Worm (Caenorhabditis elegans) whole organism, L3 larva: Measurements from ENCODE around the gene F01D5.3.

Experiments
- ceh-82 ChIP-seq: fragments of 150-350 bp; optimal IDR thresholded peaks from 2 replicates; lab custom pipeline; 2014; ENCODE audit warnings: missing biosample characterization, missing genetic modification characterization
- nhr-11 ChIP-seq: fragments of 150-350 bp; optimal IDR thresholded peaks from 2 replicates; lab custom pipeline; 2014; ENCODE audit warnings: missing biosample characterization, missing genetic modification characterization
- unc-62 ChIP-seq: fragments of 150-350 bp; sonication (generic microtip); optimal IDR thresholded peaks from 4 replicates; lab custom pipeline; 2014; ENCODE audit warnings: missing biosample characterization, missing genetic modification reagents, missing genetic modification characterization

ce11 chrII:13964325-13964724 is 35.6 kb downstream of the F01D5.3 start:
- TF ChIP-seq ceh-82: no peak
- no peak for TF ChIP-seq unc-62 (GFP tag; lab: Kevin White, UChicago)
- TF ChIP-seq nhr-11 (tag; lab: Kevin White, UChicago): no peak
